Worm (Caenorhabditis elegans): ENCODE measurements around the gene mup-4.

Gene mup-4

ce11 chrIII:7498346-7498745 is 9.4 kb upstream of the mup-4 start (continued):
- TF ChIP-seq attf-4 (tag; optimal IDR thresholded peaks at IDR 0.05) (no peak), ces-1 (GFP tag; optimal IDR thresholded peaks at IDR 0.05) (no peak), unc-39 (tag; optimal IDR thresholded peaks at IDR 0.05) (no peak), ZK546.5 (tag; optimal IDR thresholded peaks at IDR 0.05) (no peak), nhr-111 (GFP tag; optimal IDR thresholded peaks at IDR 0.05) (no peak), ceh-28 (tag; optimal IDR thresholded peaks at IDR 0.05) (no peak), nhr-48 (tag; optimal IDR thresholded peaks at IDR 0.05) (peak; percentile 62), lin-29 (GFP tag; IDR thresholded peaks at IDR 0.05) (no peak), nhr-25 (tag; optimal IDR thresholded peaks at IDR 0.05; ENCODE audit: borderline replicate concordance, insufficient read depth) (peak; percentile 29), php-3 (GFP tag; IDR thresholded peaks at IDR 0.05) (peak; percentile 64; the same call in 1 of the 2 replicates), F44E2.7 (GFP tag; IDR thresholded peaks at IDR 0.05) (no peak), hmg-1.1 (GFP tag; IDR thresholded peaks at IDR 0.05) (peak; percentile 86), madf-9 (GFP tag; conservative IDR thresholded peaks at IDR 0.05) (peak; percentile 45; the same call in 1 of the 2 replicates), zfp-3 (GFP tag; conservative IDR thresholded peaks at IDR 0.05) (no peak), aha-1 (tag) (peak; percentile 67), pqm-1 (tag; optimal IDR thresholded peaks at IDR 0.05) (peak; percentile 94), daf-12 (tag; optimal IDR thresholded peaks at IDR 0.05) (no peak), mep-1 (tag; optimal IDR thresholded peaks at IDR 0.05) (peak; percentile 96), dve-1 (tag; optimal IDR thresholded peaks at IDR 0.05; ENCODE audit: insufficient read depth) (peak; percentile 89), dmd-6 (GFP tag; IDR thresholded peaks at IDR 0.05) (peak; percentile 91), mxl-3 (GFP tag; optimal IDR thresholded peaks at IDR 0.05) (peak; percentile 99), mdl-1 (tag; optimal IDR thresholded peaks at IDR 0.05) (peak; percentile 75 to 96), nhr-11 (tag; optimal IDR thresholded peaks at IDR 0.05) (peak; percentile 86), dmd-9 (GFP tag; IDR thresholded peaks at IDR 0.05) (no peak), rbr-2 (tag; optimal IDR thresholded peaks at IDR 0.05) (peak; percentile 83), egl-27 (tag; optimal IDR thresholded peaks at IDR 0.05) (no peak), zip-2 (tag; optimal IDR thresholded peaks at IDR 0.05) (no peak), mes-2 (tag; optimal IDR thresholded peaks at IDR 0.05; ENCODE audit: poor library complexity, severe bottlenecking) (peak; percentile 82), Y5F2A.4 (GFP tag; optimal IDR thresholded peaks at IDR 0.05) (no peak), nhr-77 (tag; optimal IDR thresholded peaks at IDR 0.05) (peak; percentile 91), saeg-2 (GFP tag; IDR thresholded peaks at IDR 0.05) (no peak), D1046.2 (GFP tag; IDR thresholded peaks at IDR 0.05) (no peak), F26F4.8 (GFP tag; conservative IDR thresholded peaks at IDR 0.05) (no peak), mdt-29 (GFP tag; IDR thresholded peaks at IDR 0.05) (no peak), spr-1 (tag; optimal IDR thresholded peaks at IDR 0.05) (peak; percentile 66), F37D6.2 (tag; optimal IDR thresholded peaks at IDR 0.05) (peak; percentile 78), ceh-20 (GFP tag; IDR thresholded peaks at IDR 0.05) (peak; percentile 79; the same call in 1 of the 2 replicates), lin-13 (GFP tag; optimal IDR thresholded peaks at IDR 0.05) (peak; percentile 98), R02D3.7 (tag; optimal IDR thresholded peaks at IDR 0.05) (no peak), fos-1 (tag; optimal IDR thresholded peaks at IDR 0.05) (no peak), T20F7.1 (GFP tag; optimal IDR thresholded peaks at IDR 0.05) (peak; percentile 87), ceh-82 (tag; optimal IDR thresholded peaks at IDR 0.05) (no peak), zag-1 (tag; optimal IDR thresholded peaks at IDR 0.05) (peak; percentile 12), hlh-30 (tag; optimal IDR thresholded peaks at IDR 0.05; ENCODE audit: insufficient read depth) (peak; percentile 83), ZK337.2 (GFP tag; IDR thresholded peaks at IDR 0.05) (no peak), mxl-2 (GFP tag; conservative IDR thresholded peaks at IDR 0.05) (0 out of 2 replicates have a peak, but pooled peaks have one; percentile 25), hif-1 (tag; optimal IDR thresholded peaks at IDR 0.05) (peak in 1 of 2 experiments; percentile 66), fkh-10 (GFP tag; optimal IDR thresholded peaks at IDR 0.05) (peak; percentile 91), nhr-42 (GFP tag; IDR thresholded peaks at IDR 0.05) (0 out of 2 replicates have a peak, but pooled peaks have one; percentile 23), lin-39 (tag; optimal IDR thresholded peaks at IDR 0.05) (no peak), spr-3 (GFP tag; optimal IDR thresholded peaks at IDR 0.05) (no peak)

All from whole organism, L4 larva.